Worm (Caenorhabditis elegans): ENCODE data around the gene miga-1.

- no peak for TF ChIP-seq ZK546.5 (tag; optimal IDR thresholded peaks at IDR 0.05)
- TF ChIP-seq unc-62 (GFP tag; optimal IDR thresholded peaks at IDR 0.05 in 1 of 2) = peak in 1 of 2 experiments; percentile 1
- TF ChIP-seq unc-62 (tag; optimal IDR thresholded peaks at IDR 0.05) = no peak
These were observed 29.3 kb downstream of the miga-1 start, which contains the start of gene F23H12.7 for ce11 chrV:12371386-12371785.

Measured in whole organism, L4 larva.